Fruit fly (Drosophila melanogaster) whole organism, embryonic: ENCODE measurements around the gene jb.

ENCODE experiments used
- Ada2b ChIP-seq: fragments of 200-800 bp; sonication (Bioruptor generic); IDR thresholded peaks from 2 replicates; pipeline ENCODE4 v1.3.6; 2022; ENCODE audit warnings: missing biosample characterization, missing genetic modification characterization
- Adf1 ChIP-seq: fragments of 200-800 bp; sonication (Bioruptor generic); IDR thresholded peaks from 2 replicates; pipeline ENCODE4 v1.3.6; 2022; ENCODE audit warnings: missing biosample characterization, missing genetic modification characterization
- B-H1 ChIP-seq: fragments of 200-800 bp; sonication (Bioruptor generic); IDR thresholded peaks from 3 replicates; pipeline ENCODE4 v1.3.6; 2022; ENCODE audit warnings: missing biosample characterization, missing genetic modification characterization
- CG10209 ChIP-seq: fragments of 200-800 bp; sonication (Bioruptor generic); optimal IDR thresholded peaks from 3 replicates; lab custom pipeline; 2017; ENCODE audit warnings: missing biosample characterization, mild to moderate bottlenecking, missing genetic modification characterization, missing genetic modification reagents
- CG10274 ChIP-seq: fragments of 200-800 bp; sonication (Bioruptor generic); optimal IDR thresholded peaks from 3 replicates; lab custom pipeline; 2017; ENCODE audit warnings: missing biosample characterization, mild to moderate bottlenecking, missing genetic modification characterization
- CG10431 ChIP-seq: fragments of 200-800 bp; sonication (Bioruptor generic); optimal IDR thresholded peaks from 3 replicates; lab custom pipeline; 2018; ENCODE audit warnings: missing biosample characterization, mild to moderate bottlenecking, missing genetic modification characterization
- CG10462 ChIP-seq: fragments of 200-800 bp; sonication (Bioruptor generic); optimal IDR thresholded peaks from 2 replicates; lab custom pipeline; 2016; ENCODE audit warnings: missing biosample characterization, missing genetic modification characterization
- CG10979 ChIP-seq: fragments of 200-800 bp; sonication (Bioruptor generic); optimal IDR thresholded peaks from 2 replicates; lab custom pipeline; 2018; ENCODE audit warnings: missing biosample characterization, mild to moderate bottlenecking, missing genetic modification characterization, moderate library complexity
- CG11085 ChIP-seq: fragments of 200-800 bp; sonication (Bioruptor generic); IDR thresholded peaks from 2 replicates; pipeline ENCODE4 v1.3.6; 2022; ENCODE audit warnings: missing biosample characterization, missing genetic modification characterization
- CG12942 ChIP-seq: fragments of 200-800 bp; sonication (Bioruptor generic); optimal IDR thresholded peaks from 3 replicates; lab custom pipeline; 2016; ENCODE audit warnings: missing biosample characterization, missing genetic modification characterization
- CG13296 ChIP-seq: fragments of 200-800 bp; sonication (Bioruptor generic); optimal IDR thresholded peaks from 3 replicates; lab custom pipeline; 2018; ENCODE audit warnings: missing biosample characterization, mild to moderate bottlenecking, missing genetic modification characterization
- CG15011 ChIP-seq: fragments of 200-800 bp; sonication (Bioruptor generic); optimal IDR thresholded peaks from 3 replicates; lab custom pipeline; 2018; ENCODE audit warnings: missing biosample characterization, mild to moderate bottlenecking, missing genetic modification characterization
- CG15514 ChIP-seq: fragments of 200-800 bp; sonication (Bioruptor generic); optimal IDR thresholded peaks from 3 replicates; lab custom pipeline; 2017; ENCODE audit warnings: missing biosample characterization, missing genetic modification characterization, mild to moderate bottlenecking, moderate library complexity, missing genetic modification reagents
- CG16815 ChIP-seq: fragments of 200-800 bp; sonication (Bioruptor generic); optimal IDR thresholded peaks from 3 replicates; lab custom pipeline; 2017; ENCODE audit warnings: missing biosample characterization, mild to moderate bottlenecking, missing genetic modification characterization
- CG17359 ChIP-seq: fragments of 200-800 bp; sonication (Bioruptor generic); optimal IDR thresholded peaks from 3 replicates; lab custom pipeline; 2018; ENCODE audit warnings: missing biosample characterization, mild to moderate bottlenecking, missing genetic modification characterization, moderate library complexity
- CG2120 ChIP-seq: fragments of 200-800 bp; sonication (Bioruptor generic); optimal IDR thresholded peaks from 3 replicates; lab custom pipeline; 2016; ENCODE audit warnings: missing biosample characterization, missing genetic modification characterization
- CG3163 ChIP-seq: fragments of 200-800 bp; sonication (Bioruptor generic); optimal IDR thresholded peaks from 3 replicates; lab custom pipeline; 2016; ENCODE audit warnings: missing biosample characterization, missing genetic modification characterization
- CG8944 ChIP-seq: fragments of 200-800 bp; sonication (Bioruptor generic); optimal IDR thresholded peaks from 3 replicates; lab custom pipeline; 2016; ENCODE audit warnings: missing biosample characterization, missing genetic modification characterization
- CkIIα-i1 ChIP-seq: fragments of 200-800 bp; sonication (Bioruptor generic); IDR thresholded peaks from 2 replicates; pipeline ENCODE4 v1.3.6; 2022; ENCODE audit warnings: missing biosample characterization, missing genetic modification characterization
- D19A ChIP-seq: fragments of 200-800 bp; optimal IDR thresholded peaks from 3 replicates; lab custom pipeline; 2019; ENCODE audit warnings: missing biosample characterization, mild to moderate bottlenecking, missing genetic modification characterization, moderate library complexity
- D19B ChIP-seq: fragments of 200-800 bp; sonication (Bioruptor generic); optimal IDR thresholded peaks from 2 replicates; lab custom pipeline; 2017; ENCODE audit warnings: missing biosample characterization, mild to moderate bottlenecking, missing genetic modification characterization
- Dll ChIP-seq: fragments of 200-800 bp; sonication (Bioruptor generic); IDR thresholded peaks from 4 replicates; pipeline ENCODE4 v1.3.6; 2022; ENCODE audit warnings: missing biosample characterization, missing genetic modification characterization; ENCODE audit not compliant: partially characterized antibody
- Doc2 ChIP-seq: fragments of 200-800 bp; sonication (Bioruptor generic); IDR thresholded peaks from 2 replicates; pipeline ENCODE4 v1.3.6; 2022; ENCODE audit warnings: missing biosample characterization, missing genetic modification characterization
- Ets65A ChIP-seq: fragments of 200-800 bp; sonication (Bioruptor generic); peaks from one replicate; lab custom pipeline; 2016; ENCODE audit warnings: missing biosample characterization, missing genetic modification characterization
- Meics ChIP-seq: fragments of 200-800 bp; sonication (Bioruptor generic); optimal IDR thresholded peaks from 2 replicates; lab custom pipeline; 2017; ENCODE audit warnings: missing biosample characterization, mild to moderate bottlenecking, missing genetic modification characterization
- NC2α ChIP-seq: fragments of 200-800 bp; sonication (Bioruptor generic); optimal IDR thresholded peaks from 2 replicates; lab custom pipeline; 2016; ENCODE audit warnings: missing biosample characterization, missing genetic modification characterization
- Optix ChIP-seq: fragments of 200-800 bp; sonication (Bioruptor generic); IDR thresholded peaks from 3 replicates; pipeline ENCODE4 v1.3.6; 2022; ENCODE audit warnings: missing biosample characterization, missing genetic modification characterization
- Side ChIP-seq: fragments of 200-800 bp; sonication (Bioruptor generic); optimal IDR thresholded peaks from 2 replicates; lab custom pipeline; 2016; ENCODE audit warnings: missing biosample characterization, missing genetic modification characterization
- Sin3A ChIP-seq: fragments of >200 bp; optimal IDR thresholded peaks from 2 replicates; lab custom pipeline; 2018
- Trl ChIP-seq, 3 experiments: fragments of >200 bp in 2 of 3; fragments of 200-800 bp in 1 of 3; sonication (Bioruptor generic) in 1 of 3; optimal IDR thresholded peaks; 2 replicates in 1 of 3; 3 replicates in 2 of 3; lab custom pipeline; 2016 to 2017; ENCODE audit warnings: missing biosample characterization in 1 of 3, missing genetic modification characterization in 1 of 3
- bbx ChIP-seq: fragments of 200-800 bp; sonication (Bioruptor generic); IDR thresholded peaks from 2 replicates; pipeline ENCODE4 v1.3.6; 2022; ENCODE audit warnings: missing biosample characterization, missing genetic modification characterization; ENCODE audit not compliant: partially characterized antibody
- bcd ChIP-seq: fragments of 200-800 bp; sonication (Bioruptor generic); optimal IDR thresholded peaks from 2 replicates; lab custom pipeline; 2017; ENCODE audit warnings: missing biosample characterization, mild to moderate bottlenecking, missing genetic modification characterization
- bigmax ChIP-seq: fragments of 200-800 bp; sonication (Bioruptor generic); optimal IDR thresholded peaks from 2 replicates; lab custom pipeline; 2018; ENCODE audit warnings: missing biosample characterization, mild to moderate bottlenecking, missing genetic modification characterization
- bsh ChIP-seq, 2 experiments: fragments of 200-800 bp; sonication (Bioruptor generic); optimal IDR thresholded peaks; 2 replicates each; lab custom pipeline; 2017 to 2018; ENCODE audit warnings: mild to moderate bottlenecking in 2 of 2, missing biosample characterization in 2 of 2, missing genetic modification characterization in 2 of 2, moderate library complexity in 1 of 2
- cato ChIP-seq: fragments of 200-800 bp; sonication (Bioruptor generic); optimal IDR thresholded peaks from 2 replicates; lab custom pipeline; 2016; ENCODE audit warnings: missing biosample characterization, missing genetic modification characterization, borderline replicate concordance
- dmrt11E ChIP-seq: fragments of 200-800 bp; sonication (Bioruptor generic); optimal IDR thresholded peaks from 3 replicates; lab custom pipeline; 2018; ENCODE audit warnings: missing biosample characterization, mild to moderate bottlenecking, missing genetic modification characterization, moderate library complexity
- emc ChIP-seq: fragments of 200-800 bp; sonication (Bioruptor generic); optimal IDR thresholded peaks from 2 replicates; lab custom pipeline; 2016; ENCODE audit warnings: missing biosample characterization, missing genetic modification characterization
- fd102C ChIP-seq: fragments of 200-800 bp; sonication (Bioruptor generic); optimal IDR thresholded peaks from 2 replicates; lab custom pipeline; 2018; ENCODE audit warnings: missing biosample characterization, mild to moderate bottlenecking, missing genetic modification characterization, moderate library complexity
- fd3F ChIP-seq: fragments of 200-800 bp; sonication (Bioruptor generic); optimal IDR thresholded peaks from 2 replicates; lab custom pipeline; 2018; ENCODE audit warnings: missing biosample characterization, mild to moderate bottlenecking, missing genetic modification characterization, moderate library complexity
- fd64A ChIP-seq: fragments of 200-800 bp; sonication (Bioruptor generic); optimal IDR thresholded peaks from 3 replicates; lab custom pipeline; 2018; ENCODE audit warnings: missing biosample characterization, mild to moderate bottlenecking, missing genetic modification characterization
- gsb-n ChIP-seq: fragments of 200-800 bp; sonication (Bioruptor generic); optimal IDR thresholded peaks from 3 replicates; lab custom pipeline; 2018; ENCODE audit warnings: missing biosample characterization, mild to moderate bottlenecking, missing genetic modification characterization
- ind ChIP-seq: fragments of 200-800 bp; sonication (Bioruptor generic); optimal IDR thresholded peaks from 3 replicates; lab custom pipeline; 2016; ENCODE audit warnings: missing biosample characterization, missing genetic modification characterization
- inv ChIP-seq: fragments of 200-800 bp; sonication (Bioruptor generic); IDR thresholded peaks from 2 replicates; pipeline ENCODE4 v1.3.6; 2022; ENCODE audit warnings: missing biosample characterization, missing genetic modification characterization; ENCODE audit not compliant: partially characterized antibody
- klu ChIP-seq: fragments of 200-800 bp; sonication (Bioruptor generic); IDR thresholded peaks from 2 replicates; pipeline ENCODE4 v1.3.6; 2022; ENCODE audit warnings: missing biosample characterization, missing genetic modification characterization
- mirr ChIP-seq: fragments of 200-800 bp; sonication (Bioruptor generic); optimal IDR thresholded peaks from 3 replicates; lab custom pipeline; 2018; ENCODE audit warnings: missing biosample characterization, mild to moderate bottlenecking, missing genetic modification characterization
- nmo ChIP-seq: fragments of 200-800 bp; sonication (Bioruptor generic); optimal IDR thresholded peaks from 2 replicates; lab custom pipeline; 2018; ENCODE audit warnings: missing biosample characterization, mild to moderate bottlenecking, missing genetic modification characterization, moderate library complexity
- tna ChIP-seq: fragments of 200-800 bp; sonication (Bioruptor generic); IDR thresholded peaks from 2 replicates; pipeline ENCODE4 v1.3.6; 2022; ENCODE audit warnings: missing biosample characterization, missing genetic modification characterization; ENCODE audit not compliant: partially characterized antibody
- twi ChIP-seq: fragments of 200-800 bp; optimal IDR thresholded peaks from 2 replicates; lab custom pipeline; 2019; ENCODE audit warnings: missing biosample characterization, mild to moderate bottlenecking, missing genetic modification characterization, moderate library complexity
- usp ChIP-seq: fragments of >200 bp; optimal IDR thresholded peaks from 2 replicates; lab custom pipeline; 2017; ENCODE audit warnings: missing biosample characterization, missing genetic modification characterization
- zen ChIP-seq: fragments of 200-800 bp; sonication (Bioruptor generic); optimal IDR thresholded peaks from 3 replicates; lab custom pipeline; 2018; ENCODE audit warnings: missing biosample characterization, mild to moderate bottlenecking, missing genetic modification characterization, moderate library complexity

Gene jb

dm6 chrX:20423747-20424165 lies 33.1 kb upstream of the jb start, which contains the start of the genes Pp4-19C and cactin (continued):
- TF ChIP-seq CG8944 (peak; percentile 41), Ets65A (no peak), NC2α (GFP tag; lab: Kevin White, UChicago) (no peak), Optix (no peak), bcd (GFP tag; lab: Kevin White, UChicago) (no peak), CG11085 (GFP tag; lab: Robert Waterston, UW) (no peak), CG10979 (no peak), usp (GFP tag; lab: Kevin White, UChicago) (no peak), nmo (GFP tag; lab: Kevin White, UChicago) (peak; percentile 69), emc (GFP tag; lab: Kevin White, UChicago) (no peak), bigmax (GFP tag; lab: Kevin White, UChicago) (no peak), dmrt11E (tag; lab: Kevin White, UChicago) (peak; percentile 28), CG17359 (tag; lab: Kevin White, UChicago) (no peak), CG10274 (GFP tag; lab: Kevin White, UChicago) (no peak), CG10431 (no peak), CG16815 (GFP tag; lab: Kevin White, UChicago) (no peak), Sin3A (peak; percentile 72), Adf1 (GFP tag; lab: Robert Waterston, UW) (no peak), CG13296 (GFP tag; lab: Kevin White, UChicago) (no peak), CG15514 (GFP tag; lab: Kevin White, UChicago) (peak; percentile 4), Dll (GFP tag; lab: Robert Waterston, UW) (peak; percentile 91), klu (GFP tag; lab: Robert Waterston, UW) (no peak), B-H1 (GFP tag; lab: Robert Waterston, UW) (no peak), bbx (GFP tag; lab: Robert Waterston, UW) (no peak; the same call in 1 of the 2 replicates), fd102C (no peak), CG10462 (no peak), inv (GFP tag; lab: Robert Waterston, UW) (peak; percentile 84), CG10209 (GFP tag; lab: Kevin White, UChicago) (no peak), CkIIα-i1 (GFP tag; lab: Robert Waterston, UW) (no peak), gsb-n (tag; lab: Kevin White, UChicago) (no peak), fd3F (no peak), Side (GFP tag; lab: Kevin White, UChicago) (no peak)

- TF ChIP-seq fd64A (no peak), Optix (no peak), D19A (peak; percentile 55), D19B (GFP tag; lab: Kevin White, UChicago) (peak; percentile 72)
These were observed 32.6 kb upstream of the jb start for dm6 chrX:20423158-20423557.

dm6 chrX:20419313-20419712 lies 28.7 kb upstream of the jb start, which contains the start of gene Obp19d:
Gene Obp19d (plus strand): TSS chrX:20419613.
- no peak for TF ChIP-seq bsh (GFP tag; optimal IDR thresholded peaks at IDR 0.05; lab: Kevin White, UChicago)
- no peak for TF ChIP-seq Trl (optimal IDR thresholded peaks at IDR 0.05; lab: Kevin White, UChicago)
- TF ChIP-seq Trl (GFP tag; optimal IDR thresholded peaks at IDR 0.05; lab: Kevin White, UChicago): no peak
- TF ChIP-seq mirr (GFP tag; lab: Kevin White, UChicago): no peak
- TF ChIP-seq CG12942 (GFP tag; lab: Kevin White, UChicago): no peak
- no peak for TF ChIP-seq cato (GFP tag; lab: Kevin White, UChicago)
- no peak for TF ChIP-seq zen
- TF ChIP-seq twi: no peak
- TF ChIP-seq ind (GFP tag; lab: Kevin White, UChicago): no peak
- no peak for TF ChIP-seq tna
- TF ChIP-seq Doc2 (GFP tag; lab: Robert Waterston, UW): no peak
- TF ChIP-seq CG2120 (GFP tag; lab: Kevin White, UChicago): no peak
- TF ChIP-seq CG3163 (GFP tag; lab: Kevin White, UChicago): no peak
- no peak for TF ChIP-seq klu (GFP tag; lab: Robert Waterston, UW)
- no peak for TF ChIP-seq CG15011 (GFP tag; lab: Kevin White, UChicago)
- no peak for TF ChIP-seq Meics
- TF ChIP-seq CG11085 (GFP tag; lab: Robert Waterston, UW): no peak
- TF ChIP-seq Ada2b (GFP tag; lab: Robert Waterston, UW): no peak
